Fruit fly (Drosophila melanogaster): ENCODE measurements around the gene Ibf2.

The Ibf2 gene

dm6 chr3R:9236883-9237267 lies 21.4 kb downstream of the Ibf2 start (continued):
- TF ChIP-seq NfI (GFP tag; optimal IDR thresholded peaks at IDR 0.05) (peak; percentile 38), CG8290 (GFP tag; optimal IDR thresholded peaks at IDR 0.05) (no peak), CG8290 (tag; optimal IDR thresholded peaks at IDR 0.05) (peak in 1 of 2 experiments; percentile 11), CG8478 (optimal IDR thresholded peaks at IDR 0.05) (no peak), pros (GFP tag; optimal IDR thresholded peaks at IDR 0.05) (no peak), Max (GFP tag; optimal IDR thresholded peaks at IDR 0.05) (no peak), lov (optimal IDR thresholded peaks at IDR 0.05) (no peak), lov (GFP tag; IDR thresholded peaks at IDR 0.05) (0 out of 3 replicates have a peak, but pooled peaks have one; percentile 27), Tbp (GFP tag; optimal IDR thresholded peaks at IDR 0.05) (no peak), bowl (GFP tag; IDR thresholded peaks at IDR 0.05) (no peak), CG7987 (GFP tag; optimal IDR thresholded peaks at IDR 0.05) (peak; percentile 34), Nf-YB (GFP tag; optimal IDR thresholded peaks at IDR 0.05) (no peak), grn (GFP tag; optimal IDR thresholded peaks at IDR 0.05) (no peak), Hmr (GFP tag; optimal IDR thresholded peaks at IDR 0.05) (peak; percentile 59), CG5180 (GFP tag; optimal IDR thresholded peaks at IDR 0.05) (no peak), Jarid2 (GFP tag; optimal IDR thresholded peaks at IDR 0.05) (no peak), CG7556 (GFP tag; optimal IDR thresholded peaks at IDR 0.05) (no peak), Hey (tag; optimal IDR thresholded peaks at IDR 0.05) (no peak), PHDP (tag; optimal IDR thresholded peaks at IDR 0.05) (no peak), ash1 (GFP tag; optimal IDR thresholded peaks at IDR 0.05) (no peak), Trl (optimal IDR thresholded peaks at IDR 0.05) (peak; percentile 99 to 100), Trl (GFP tag; optimal IDR thresholded peaks at IDR 0.05) (peak; percentile 65)

DNA sequence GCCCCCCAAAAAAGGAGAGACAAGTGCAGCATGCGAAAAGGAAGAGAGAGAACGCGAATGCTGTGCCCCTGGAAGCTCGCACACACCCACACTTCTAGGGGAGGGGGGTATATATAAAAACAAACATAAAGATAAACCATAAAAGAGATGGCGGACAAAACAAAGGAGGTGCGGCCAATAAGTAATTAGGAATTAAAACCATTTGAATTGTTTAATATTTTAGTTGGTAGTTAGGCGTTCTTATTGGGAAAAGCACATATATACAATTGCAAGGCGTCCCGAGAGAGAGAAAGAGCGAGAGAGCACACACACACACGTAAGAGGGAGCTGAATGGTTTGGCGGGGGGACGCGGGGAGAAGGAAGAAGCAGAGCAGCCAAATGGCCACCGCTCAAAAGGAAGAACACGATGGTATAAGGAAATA lies 22.2 kb downstream of the Ibf2 start:
- TF ChIP-seq aop (GFP tag; IDR thresholded peaks at IDR 0.05) (no peak), Deaf1 (tag; optimal IDR thresholded peaks at IDR 0.05) (peak; percentile 36), CG8944 (GFP tag; optimal IDR thresholded peaks at IDR 0.05) (no peak), phol (tag; optimal IDR thresholded peaks at IDR 0.05) (peak; percentile 3), E2f2 (GFP tag; IDR thresholded peaks at IDR 0.05) (no peak), onecut (GFP tag; IDR thresholded peaks at IDR 0.05) (0 out of 2 replicates have a peak, but pooled peaks have one; percentile 2), bigmax (GFP tag; optimal IDR thresholded peaks at IDR 0.05) (peak; percentile 52), Trl (optimal IDR thresholded peaks at IDR 0.05) (peak; percentile 29 to 84), Trl (GFP tag; optimal IDR thresholded peaks at IDR 0.05) (no peak), Elba2 (GFP tag; optimal IDR thresholded peaks at IDR 0.05) (peak; percentile 71), insv (GFP tag; optimal IDR thresholded peaks at IDR 0.05) (peak in 1 of 2 experiments; percentile 77), crol (GFP tag; IDR thresholded peaks at IDR 0.05) (peak; percentile 98), sim (GFP tag; IDR thresholded peaks at IDR 0.05) (no peak), Drgx (GFP tag; IDR thresholded peaks at IDR 0.05) (no peak), Taf1 (GFP tag; IDR thresholded peaks at IDR 0.05) (no peak), CG17385 (GFP tag; optimal IDR thresholded peaks at IDR 0.05) (peak; percentile 88), Med (GFP tag) (peak; percentile 72), CG9437 (GFP tag; optimal IDR thresholded peaks at IDR 0.05) (no peak), yki (optimal IDR thresholded peaks at IDR 0.05) (peak; percentile 15), CG3847 (GFP tag; IDR thresholded peaks at IDR 0.05) (no peak), cg (GFP tag; optimal IDR thresholded peaks at IDR 0.05) (peak; percentile 72), CG5953 (GFP tag; IDR thresholded peaks at IDR 0.05) (no peak), CG1832 (GFP tag; optimal IDR thresholded peaks at IDR 0.05) (peak; percentile 36), CG32767 (GFP tag; IDR thresholded peaks at IDR 0.05) (no peak), mam (GFP tag; optimal IDR thresholded peaks at IDR 0.05) (no peak), CG33213 (GFP tag; optimal IDR thresholded peaks at IDR 0.05) (no peak), CG6683 (GFP tag; optimal IDR thresholded peaks at IDR 0.05) (no peak)

Measured in whole organism, embryonic.